Worm (Caenorhabditis elegans): Measurements from ENCODE around the gene clec-32.

- TF ChIP-seq ceh-13 (GFP tag; optimal IDR thresholded peaks at IDR 0.05) (no peak), ama-1 (optimal IDR thresholded peaks at IDR 0.05) (no peak), flt-1 (GFP tag; IDR thresholded peaks at IDR 0.05) (no peak), aly-1 (tag; optimal IDR thresholded peaks at IDR 0.05) (no peak), ceh-36 (tag; optimal IDR thresholded peaks at IDR 0.05) (no peak)
These were observed 48.3 kb upstream of the clec-32 start, which contains the start of gene F09C6.16 for ce11 chrV:16909871-16910270.
